Worm (Caenorhabditis elegans): ENCODE measurements around the gene C15H11.11.
A peak's percentile ranks its signal among the peaks of the same experiment; 100 is the strongest.

Gene C15H11.11

DNA sequence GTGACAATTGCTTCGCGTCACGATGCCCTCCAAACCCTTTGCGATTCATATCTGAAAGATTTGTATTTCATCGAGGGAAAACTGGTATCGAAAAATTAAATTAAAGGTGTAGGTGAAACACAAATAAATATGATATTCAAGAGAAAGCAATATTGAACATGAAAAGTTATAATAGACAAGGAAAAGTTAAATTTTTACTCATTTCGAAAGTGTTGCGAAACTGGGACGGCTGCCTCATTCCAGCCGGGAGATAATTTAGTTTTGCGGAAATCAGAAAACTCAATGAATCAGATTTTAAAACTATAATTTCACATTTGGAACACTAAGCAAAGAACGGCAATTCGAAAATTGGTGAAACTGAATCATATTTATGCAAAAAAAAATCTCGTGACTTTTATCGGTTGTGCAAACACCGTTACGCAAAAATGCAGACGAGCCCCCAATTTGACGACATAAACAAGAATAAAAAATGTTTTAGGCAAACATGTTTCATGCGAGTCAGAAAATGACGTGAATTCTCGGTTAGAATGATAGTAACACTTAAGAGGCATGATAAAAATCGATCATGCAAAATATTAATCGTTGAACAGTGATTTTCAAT lies at the start of gene C15H11.11, which contains the start of gene nxf-1:
Gene C15H11.11, plus strand, starts transcription at position 536 of the 601 bp plus-strand sequence.
Gene nxf-1, minus strand, starts transcription at position 51 of the 601 bp plus-strand sequence.
- TF ChIP-seq fos-1 (tag; optimal IDR thresholded peaks at IDR 0.05) = peak; percentile 90
- TF ChIP-seq ztf-4 (tag; optimal IDR thresholded peaks at IDR 0.05) = no peak
- TF ChIP-seq alr-1 (tag; optimal IDR thresholded peaks at IDR 0.05) = no peak
- peak; percentile 70 for TF ChIP-seq unc-55 (GFP tag; optimal IDR thresholded peaks at IDR 0.05)
- TF ChIP-seq ztf-11 (tag; optimal IDR thresholded peaks at IDR 0.05) = no peak
- TF ChIP-seq nhr-25 (tag; optimal IDR thresholded peaks at IDR 0.05) = peak; percentile 56
- TF ChIP-seq nhr-129 (tag; optimal IDR thresholded peaks at IDR 0.05) = peak; percentile 61
- TF ChIP-seq nhr-10 (tag; optimal IDR thresholded peaks at IDR 0.05) = no peak
- TF ChIP-seq lin-13 (GFP tag; optimal IDR thresholded peaks at IDR 0.05) = peak; percentile 47
- no peak for TF ChIP-seq elt-3 (tag; optimal IDR thresholded peaks at IDR 0.05)
- no peak for TF ChIP-seq egl-27 (tag; optimal IDR thresholded peaks at IDR 0.05)
- peak; percentile 83 for TF ChIP-seq crh-2 (tag; optimal IDR thresholded peaks at IDR 0.05)
- TF ChIP-seq F13H6.1 (tag; optimal IDR thresholded peaks at IDR 0.05) = peak; percentile 60
- peak; percentile 71 to 88 for TF ChIP-seq lsy-2 (tag; optimal IDR thresholded peaks at IDR 0.05)
- TF ChIP-seq sma-9 (GFP tag; optimal IDR thresholded peaks at IDR 0.05) = peak; percentile 71
- no peak for TF ChIP-seq sma-9 (tag; optimal IDR thresholded peaks at IDR 0.05)
- TF ChIP-seq sem-4 (tag; optimal IDR thresholded peaks at IDR 0.05) = peak; percentile 30
- TF ChIP-seq nhr-21 (tag; optimal IDR thresholded peaks at IDR 0.05) = peak; percentile 36
- no peak for TF ChIP-seq lin-11 (tag; optimal IDR thresholded peaks at IDR 0.05)
- TF ChIP-seq aly-2 (tag; optimal IDR thresholded peaks at IDR 0.05) = no peak
- TF ChIP-seq sma-3 (GFP tag; optimal IDR thresholded peaks at IDR 0.05) = peak; percentile 73
- TF ChIP-seq mdl-1 (tag; optimal IDR thresholded peaks at IDR 0.05) = peak in 1 of 2 experiments; percentile 43
- no peak for TF ChIP-seq Y55F3AM.14 (GFP tag; optimal IDR thresholded peaks at IDR 0.05)
- peak; percentile 84 for TF ChIP-seq C34F6.9 (tag; optimal IDR thresholded peaks at IDR 0.05)
- peak; percentile 70 for TF ChIP-seq ama-1 (optimal IDR thresholded peaks at IDR 0.05)
- TF ChIP-seq snpc-4 (tag; optimal IDR thresholded peaks at IDR 0.05) = peak; percentile 19
- TF ChIP-seq mab-5 (tag; optimal IDR thresholded peaks at IDR 0.05) = no peak
- no peak for TF ChIP-seq dmd-4 (tag; optimal IDR thresholded peaks at IDR 0.05)
- no peak for TF ChIP-seq lin-39 (tag; optimal IDR thresholded peaks at IDR 0.05)
- TF ChIP-seq gmeb-1 (tag; optimal IDR thresholded peaks at IDR 0.05) = peak; percentile 81

ce11 chrV:14366487-14366962 lies 48.8 kb upstream of the C15H11.11 start:
- TF ChIP-seq elt-3 (tag; optimal IDR thresholded peaks at IDR 0.05) (no peak), lsy-2 (tag; optimal IDR thresholded peaks at IDR 0.05) (peak in 1 of 2 experiments; percentile 78), egl-27 (tag; optimal IDR thresholded peaks at IDR 0.05) (peak; percentile 55), sem-4 (tag; optimal IDR thresholded peaks at IDR 0.05) (peak; percentile 69), crh-2 (tag; optimal IDR thresholded peaks at IDR 0.05) (peak; percentile 44), nhr-129 (tag; optimal IDR thresholded peaks at IDR 0.05) (no peak), unc-62 (GFP tag; optimal IDR thresholded peaks at IDR 0.05) (peak; percentile 72), skn-1 (tag; optimal IDR thresholded peaks at IDR 0.05) (no peak), alr-1 (tag; optimal IDR thresholded peaks at IDR 0.05) (no peak), peb-1 (tag; optimal IDR thresholded peaks at IDR 0.05) (peak; percentile 69), mab-5 (tag; optimal IDR thresholded peaks at IDR 0.05) (no peak), zag-1 (tag; optimal IDR thresholded peaks at IDR 0.05) (peak; percentile 82), dmd-4 (tag; optimal IDR thresholded peaks at IDR 0.05) (no peak), ztf-11 (tag; optimal IDR thresholded peaks at IDR 0.05) (no peak), nhr-12 (tag; optimal IDR thresholded peaks at IDR 0.05) (no peak), unc-55 (GFP tag; optimal IDR thresholded peaks at IDR 0.05) (peak; percentile 88), nhr-237 (tag; optimal IDR thresholded peaks at IDR 0.05) (no peak), nhr-77 (tag; optimal IDR thresholded peaks at IDR 0.05) (peak; percentile 58), nhr-21 (tag; optimal IDR thresholded peaks at IDR 0.05) (peak; percentile 85), R02D3.7 (tag; optimal IDR thresholded peaks at IDR 0.05) (no peak), ceh-82 (tag; optimal IDR thresholded peaks at IDR 0.05) (peak; percentile 34), sma-3 (GFP tag; optimal IDR thresholded peaks at IDR 0.05) (peak; percentile 46), lin-11 (tag; optimal IDR thresholded peaks at IDR 0.05) (peak; percentile 33), unc-39 (tag; optimal IDR thresholded peaks at IDR 0.05) (no peak), ztf-1 (GFP tag; conservative IDR thresholded peaks at IDR 0.05) (no peak), ZK546.5 (tag; optimal IDR thresholded peaks at IDR 0.05) (no peak), nhr-6 (tag; optimal IDR thresholded peaks at IDR 0.05) (no peak), gmeb-1 (tag; optimal IDR thresholded peaks at IDR 0.05) (no peak), snpc-4 (tag; optimal IDR thresholded peaks at IDR 0.05) (peak; percentile 8), elt-1 (tag; optimal IDR thresholded peaks at IDR 0.05) (no peak), lin-13 (GFP tag; optimal IDR thresholded peaks at IDR 0.05) (peak; percentile 57), aly-2 (tag; optimal IDR thresholded peaks at IDR 0.05) (no peak), ceh-16 (tag; optimal IDR thresholded peaks at IDR 0.05) (no peak), ztf-4 (tag; optimal IDR thresholded peaks at IDR 0.05) (no peak), sma-9 (GFP tag; optimal IDR thresholded peaks at IDR 0.05) (peak; percentile 89), sma-9 (tag; optimal IDR thresholded peaks at IDR 0.05) (no peak), F13H6.1 (tag; optimal IDR thresholded peaks at IDR 0.05) (peak; percentile 86), mbf-1 (tag; optimal IDR thresholded peaks at IDR 0.05) (no peak), nhr-23 (tag; optimal IDR thresholded peaks at IDR 0.05) (no peak), fos-1 (tag; optimal IDR thresholded peaks at IDR 0.05) (peak; percentile 76), mdl-1 (tag; optimal IDR thresholded peaks at IDR 0.05) (peak; percentile 39 to 59), ama-1 (optimal IDR thresholded peaks at IDR 0.05) (no peak), lin-39 (tag; optimal IDR thresholded peaks at IDR 0.05) (no peak), C34F6.9 (tag; optimal IDR thresholded peaks at IDR 0.05) (peak; percentile 52), nhr-25 (tag; optimal IDR thresholded peaks at IDR 0.05) (no peak), nhr-10 (tag; optimal IDR thresholded peaks at IDR 0.05) (no peak)

All from whole organism, L2 larva.